Worm (Caenorhabditis elegans) whole organism, young adult: ENCODE results near the gene F08F3.1.

Source experiments
- B0261.1 ChIP-seq: sonication (generic microtip); optimal IDR thresholded peaks from 2 replicates; lab custom pipeline; 2016; ENCODE audit warnings: mild to moderate bottlenecking, missing genetic modification characterization, moderate library complexity, missing compliant biosample characterization
- B0336.3 ChIP-seq: fragments of 200-800 bp; sonication (Bioruptor generic); IDR thresholded peaks from 2 replicates; pipeline ENCODE4 v1.3.6; 2022; ENCODE audit warnings: missing genetic modification characterization, missing compliant biosample characterization
- C06A6.2 ChIP-seq: fragments of 200-800 bp; sonication (Bioruptor generic); conservative IDR thresholded peaks from 2 replicates; pipeline ENCODE4 v1.3.6; 2022; ENCODE audit warnings: missing genetic modification characterization, missing compliant biosample characterization
- C17E4.6 ChIP-seq: fragments of 200-800 bp; sonication (Bioruptor generic); IDR thresholded peaks from 2 replicates; pipeline ENCODE4 v1.3.6; 2022; ENCODE audit warnings: missing genetic modification reagents, missing genetic modification characterization, missing compliant biosample characterization
- F23B12.7 ChIP-seq: sonication (generic microtip); optimal IDR thresholded peaks from 2 replicates; lab custom pipeline; 2017; ENCODE audit warnings: missing genetic modification characterization, mild to moderate bottlenecking, missing compliant biosample characterization, antibody characterized with exemption, moderate library complexity; ENCODE audit not compliant: insufficient read depth
- F39B2.1 ChIP-seq: fragments of 200-800 bp; sonication (Bioruptor generic); IDR thresholded peaks from 2 replicates; pipeline ENCODE4 v1.3.6; 2022; ENCODE audit warnings: missing genetic modification reagents, missing genetic modification characterization, missing compliant biosample characterization
- F52B5.7 ChIP-seq: sonication (generic microtip); optimal IDR thresholded peaks from 2 replicates; lab custom pipeline; 2016; ENCODE audit warnings: mild to moderate bottlenecking, missing genetic modification characterization, missing compliant biosample characterization
- K11D2.4 ChIP-seq: fragments of 200-800 bp; sonication (Bioruptor generic); IDR thresholded peaks from 2 replicates; pipeline ENCODE4 v1.3.6; 2022; ENCODE audit warnings: missing genetic modification reagents, missing genetic modification characterization, missing compliant biosample characterization
- K12H6.12 ChIP-seq: fragments of 200-800 bp; sonication (Bioruptor generic); optimal IDR thresholded peaks from 2 replicates; lab custom pipeline; 2018; ENCODE audit warnings: mild to moderate bottlenecking, missing genetic modification characterization, missing compliant biosample characterization
- Y95B8A.8 ChIP-seq: fragments of 200-800 bp; sonication (Bioruptor generic); IDR thresholded peaks from 2 replicates; pipeline ENCODE4 v1.3.6; 2022; ENCODE audit warnings: missing genetic modification reagents, missing genetic modification characterization, missing compliant biosample characterization
- aptf-3 ChIP-seq: fragments of 200-800 bp; sonication (Bioruptor generic); IDR thresholded peaks from 2 replicates; pipeline ENCODE4 v1.3.6; 2022; ENCODE audit warnings: missing genetic modification characterization, missing compliant biosample characterization
- atf-7 ChIP-seq: sonication (generic microtip); optimal IDR thresholded peaks from 2 replicates; lab custom pipeline; 2017; ENCODE audit warnings: mild to moderate bottlenecking, missing genetic modification characterization, missing compliant biosample characterization
- athp-1 ChIP-seq: sonication (generic microtip); optimal IDR thresholded peaks from 2 replicates; lab custom pipeline; 2017; ENCODE audit warnings: mild to moderate bottlenecking, missing genetic modification characterization, missing compliant biosample characterization
- attf-3 ChIP-seq: fragments of 200-800 bp; sonication (Bioruptor generic); conservative IDR thresholded peaks from 2 replicates; pipeline ENCODE4 v1.3.6; 2022; ENCODE audit warnings: missing genetic modification reagents, missing genetic modification characterization, missing compliant biosample characterization
- attf-5 ChIP-seq: fragments of 200-800 bp; sonication (Bioruptor generic); optimal IDR thresholded peaks from 2 replicates; lab custom pipeline; 2018; ENCODE audit warnings: mild to moderate bottlenecking, missing genetic modification characterization, missing compliant biosample characterization
- cebp-1 ChIP-seq, 2 experiments: fragments of 200-800 bp in 1 of 2; sonication (Bioruptor generic) in 1 of 2; sonication (generic microtip) in 1 of 2; IDR thresholded peaks in 1 of 2; optimal IDR thresholded peaks in 1 of 2; 2 replicates each; pipeline versions ENCODE4 v1.3.6 to Lab custom; 2017 to 2022; ENCODE audit warnings: missing compliant biosample characterization in 2 of 2, missing genetic modification characterization in 2 of 2, mild to moderate bottlenecking in 1 of 2, missing genetic modification reagents in 1 of 2, moderate library complexity in 1 of 2
- ceh-27 ChIP-seq: fragments of 200-800 bp; sonication (Bioruptor generic); optimal IDR thresholded peaks from 2 replicates; lab custom pipeline; 2018; ENCODE audit warnings: mild to moderate bottlenecking, missing genetic modification characterization, moderate library complexity, missing compliant biosample characterization
- ceh-58 ChIP-seq: fragments of 200-800 bp; sonication (Bioruptor generic); IDR thresholded peaks from 2 replicates; pipeline ENCODE4 v1.3.6; 2022; ENCODE audit warnings: missing genetic modification characterization, missing compliant biosample characterization
- ceh-79 ChIP-seq: sonication (generic microtip); optimal IDR thresholded peaks from 2 replicates; lab custom pipeline; 2017; ENCODE audit warnings: mild to moderate bottlenecking, missing genetic modification characterization, missing compliant biosample characterization
- chd-7 ChIP-seq: sonication (generic microtip); optimal IDR thresholded peaks from 2 replicates; lab custom pipeline; 2016; ENCODE audit warnings: mild to moderate bottlenecking, missing genetic modification characterization, moderate library complexity, missing compliant biosample characterization
- hlh-26 ChIP-seq: fragments of 200-800 bp; sonication (Bioruptor generic); conservative IDR thresholded peaks from 2 replicates; pipeline ENCODE4 v1.3.6; 2022; ENCODE audit warnings: missing genetic modification reagents, missing genetic modification characterization, missing compliant biosample characterization
- hrde-1 ChIP-seq: sonication (generic microtip); optimal IDR thresholded peaks from 2 replicates; lab custom pipeline; 2016; ENCODE audit warnings: missing genetic modification characterization, mild to moderate bottlenecking, missing compliant biosample characterization, moderate library complexity, missing genotype, missing genetic modification reagents, borderline replicate concordance
- lin-26 ChIP-seq: fragments of 200-800 bp; sonication (Bioruptor generic); IDR thresholded peaks from 2 replicates; pipeline ENCODE4 v1.3.6; 2022; ENCODE audit warnings: missing genetic modification reagents, missing genetic modification characterization, missing compliant biosample characterization
- lin-40 ChIP-seq: sonication (generic microtip); optimal IDR thresholded peaks from 2 replicates; lab custom pipeline; 2016; ENCODE audit warnings: missing genetic modification characterization, mild to moderate bottlenecking, missing compliant biosample characterization, missing genotype, missing genetic modification reagents
- lin-54 ChIP-seq: fragments of 200-800 bp; sonication (Bioruptor generic); optimal IDR thresholded peaks from 2 replicates; lab custom pipeline; 2018; ENCODE audit warnings: mild to moderate bottlenecking, missing genetic modification characterization, missing compliant biosample characterization
- madf-8 ChIP-seq: fragments of 200-800 bp; sonication (Bioruptor generic); conservative IDR thresholded peaks from 2 replicates; pipeline ENCODE4 v1.3.6; 2022; ENCODE audit warnings: missing genetic modification reagents, missing genetic modification characterization, missing compliant biosample characterization
- nfyb-1 ChIP-seq: fragments of 200-800 bp; sonication (Bioruptor generic); IDR thresholded peaks from 2 replicates; pipeline ENCODE4 v1.3.6; 2022; ENCODE audit warnings: missing genetic modification reagents, missing genetic modification characterization, missing compliant biosample characterization
- nhr-80 ChIP-seq: sonication (generic microtip); optimal IDR thresholded peaks from 2 replicates; lab custom pipeline; 2016; ENCODE audit warnings: missing genetic modification characterization, missing compliant biosample characterization
- nhr-90 ChIP-seq: sonication (generic microtip); optimal IDR thresholded peaks from 2 replicates; lab custom pipeline; 2016; ENCODE audit warnings: missing genotype, mild to moderate bottlenecking, missing genetic modification characterization, missing compliant biosample characterization
- rcor-1 ChIP-seq: fragments of 200-800 bp; sonication (Bioruptor generic); IDR thresholded peaks from 2 replicates; pipeline ENCODE4 v1.3.6; 2022; ENCODE audit warnings: missing genetic modification reagents, missing genetic modification characterization, missing compliant biosample characterization
- rec-8 ChIP-seq, 2 experiments: sonication (generic microtip); optimal IDR thresholded peaks; 2 replicates each; lab custom pipeline; 2016; ENCODE audit warnings: mild to moderate bottlenecking in 2 of 2, missing genetic modification characterization in 2 of 2, missing genetic modification reagents in 2 of 2, missing genotype in 2 of 2, missing biosample characterization in 1 of 2, missing compliant biosample characterization in 1 of 2, moderate library complexity in 1 of 2
- sdz-38 ChIP-seq: sonication (generic microtip); optimal IDR thresholded peaks from 2 replicates; lab custom pipeline; 2016; ENCODE audit warnings: missing genotype, missing genetic modification characterization, missing compliant biosample characterization
- sea-2 ChIP-seq: fragments of 200-800 bp; sonication (Bioruptor generic); IDR thresholded peaks from 2 replicates; pipeline ENCODE4 v1.3.6; 2022; ENCODE audit warnings: missing genetic modification characterization, missing compliant biosample characterization
- somi-1 ChIP-seq: fragments of 200-800 bp; sonication (Bioruptor generic); optimal IDR thresholded peaks from 2 replicates; lab custom pipeline; 2018; ENCODE audit warnings: mild to moderate bottlenecking, missing genetic modification characterization, missing compliant biosample characterization
- ztf-18 ChIP-seq: sonication (generic microtip); optimal IDR thresholded peaks from 2 replicates; lab custom pipeline; 2016; ENCODE audit warnings: missing genotype, mild to moderate bottlenecking, missing genetic modification characterization, missing compliant biosample characterization
- ztf-26 ChIP-seq: sonication (generic microtip); optimal IDR thresholded peaks from 2 replicates; lab custom pipeline; 2017; ENCODE audit warnings: missing genetic modification characterization, missing compliant biosample characterization

Gene F08F3.1

ce11 chrV:5408921-5409320 is 37.0 kb upstream of the F08F3.1 start:
- TF ChIP-seq lin-54 (no peak), K12H6.12 (tag; lab: Kevin White, UChicago) (peak; percentile 10)

- TF ChIP-seq chd-7 (peak; percentile 17), K11D2.4 (0 out of 2 replicates have a peak, but pooled peaks have one; percentile 37), B0336.3 (GFP tag; lab: Robert Waterston, UW) (0 out of 2 replicates have a peak, but pooled peaks have one; percentile 20), athp-1 (tag; lab: Kevin White, UChicago) (no peak), somi-1 (GFP tag; lab: Kevin White, UChicago) (peak; percentile 91), lin-26 (GFP tag; lab: Robert Waterston, UW) (peak; percentile 55; the same call in 1 of the 2 replicates), nfyb-1 (GFP tag; lab: Robert Waterston, UW) (peak; percentile 46; the same call in 1 of the 2 replicates), C06A6.2 (peak; percentile 51; the same call in 1 of the 2 replicates), lin-40 (tag; lab: Kevin White, UChicago) (peak; percentile 25), cebp-1 (GFP tag; IDR thresholded peaks at IDR 0.05; lab: Robert Waterston, UW) (no peak), cebp-1 (tag; optimal IDR thresholded peaks at IDR 0.05; lab: Kevin White, UChicago) (peak; percentile 35), C17E4.6 (GFP tag; lab: Robert Waterston, UW) (no peak), atf-7 (tag; lab: Kevin White, UChicago) (peak; percentile 5), ztf-26 (tag; lab: Kevin White, UChicago) (peak; percentile 93), rcor-1 (no peak), nhr-80 (tag; lab: Kevin White, UChicago) (no peak)
Measured at ce11 chrV:5410679-5411078, 35.3 kb upstream of the F08F3.1 start, which contains the start of gene F08F3.4. TSS of gene F08F3.4 (plus strand) at chrV:5410955.

ce11 chrV:5412808-5413405 is 33.0 kb upstream of the F08F3.1 start, which contains the start of gene F08F3.10:
TSS of gene F08F3.10 (plus strand) at chrV:5413355.
- TF ChIP-seq Y95B8A.8 (GFP tag; lab: Robert Waterston, UW) (no peak), attf-3 (no peak), attf-5 (GFP tag; lab: Kevin White, UChicago) (no peak), ceh-27 (GFP tag; lab: Kevin White, UChicago) (no peak), sea-2 (GFP tag; lab: Robert Waterston, UW) (no peak), F39B2.1 (GFP tag; lab: Robert Waterston, UW) (no peak), hrde-1 (tag; lab: Kevin White, UChicago) (no peak), madf-8 (GFP tag; lab: Robert Waterston, UW) (no peak), nhr-90 (no peak), aptf-3 (GFP tag; lab: Robert Waterston, UW) (no peak), hlh-26 (no peak), B0261.1 (no peak), ztf-18 (tag; lab: Kevin White, UChicago) (no peak), F52B5.7 (tag; lab: Kevin White, UChicago) (no peak), ceh-79 (tag; lab: Kevin White, UChicago) (no peak), ceh-58 (GFP tag; lab: Robert Waterston, UW) (no peak), F23B12.7 (tag; lab: Kevin White, UChicago) (no peak), rec-8 (tag; optimal IDR thresholded peaks at IDR 0.05; lab: Kevin White, UChicago) (no peak), sdz-38 (tag; lab: Kevin White, UChicago) (no peak)
- TF ChIP-seq, all 124 proteins: peak for 0
